Worm (Caenorhabditis elegans) whole organism, L4 larva: Measurements from ENCODE around the gene F53B7.4.

Source experiments
- F26F4.8 ChIP-seq: fragments of 200-800 bp; sonication (Bioruptor generic); conservative IDR thresholded peaks from 2 replicates; pipeline ENCODE4 v1.3.6; 2022; ENCODE audit warnings: missing genetic modification characterization, missing compliant biosample characterization
- F49E8.2 ChIP-seq: sonication (generic microtip); optimal IDR thresholded peaks from 2 replicates; lab custom pipeline; 2016; ENCODE audit warnings: missing compliant biosample characterization, mild to moderate bottlenecking, missing genetic modification characterization, borderline replicate concordance
- R02D3.7 ChIP-seq: fragments of 150-350 bp; sonication (generic microtip); optimal IDR thresholded peaks from 3 replicates; lab custom pipeline; 2014; ENCODE audit warnings: missing biosample characterization, missing genetic modification characterization
- T20F7.1 ChIP-seq: fragments of 200-800 bp; sonication (Bioruptor generic); optimal IDR thresholded peaks from 2 replicates; lab custom pipeline; 2018; ENCODE audit warnings: mild to moderate bottlenecking, missing genetic modification characterization, missing compliant biosample characterization
- ZK337.2 ChIP-seq: fragments of 200-800 bp; sonication (Bioruptor generic); IDR thresholded peaks from 2 replicates; pipeline ENCODE4 v1.3.6; 2022; ENCODE audit warnings: missing genetic modification reagents, missing genetic modification characterization, missing compliant biosample characterization
- ZK546.5 ChIP-seq, 2 experiments: sonication (generic microtip); optimal IDR thresholded peaks; 2 replicates each; lab custom pipeline; 2017; ENCODE audit warnings: missing biosample characterization in 2 of 2, missing genetic modification characterization in 2 of 2
- aha-1 ChIP-seq: fragments of 150-350 bp; peaks from one replicate; lab custom pipeline; 2014; ENCODE audit warnings: missing biosample characterization, missing genetic modification characterization
- ceh-44 ChIP-seq: fragments of 200-800 bp; sonication (Bioruptor generic); IDR thresholded peaks from 2 replicates; pipeline ENCODE4 v1.3.6; 2022; ENCODE audit warnings: missing genetic modification reagents, missing genetic modification characterization, missing compliant biosample characterization
- cey-2 ChIP-seq: sonication (generic microtip); optimal IDR thresholded peaks from 3 replicates; lab custom pipeline; 2017; ENCODE audit warnings: missing genetic modification characterization, mild to moderate bottlenecking, missing compliant biosample characterization, antibody characterized with exemption, borderline replicate concordance; ENCODE audit not compliant: insufficient read depth
- dmd-8 ChIP-seq: fragments of 200-800 bp; sonication (Bioruptor generic); IDR thresholded peaks from 2 replicates; pipeline ENCODE4 v1.3.6; 2022; ENCODE audit warnings: missing genetic modification characterization, missing compliant biosample characterization
- duxl-1 ChIP-seq: sonication (generic microtip); optimal IDR thresholded peaks from 2 replicates; lab custom pipeline; 2016; ENCODE audit warnings: mild to moderate bottlenecking, missing genetic modification characterization, moderate library complexity, missing compliant biosample characterization; ENCODE audit not compliant: poor library complexity
- dve-1 ChIP-seq: sonication (generic microtip); optimal IDR thresholded peaks from 2 replicates; lab custom pipeline; 2017; ENCODE audit warnings: antibody characterized with exemption, mild to moderate bottlenecking, missing genetic modification characterization, missing compliant biosample characterization; ENCODE audit not compliant: insufficient read depth
- egl-43 ChIP-seq: fragments of 200-800 bp; sonication (Bioruptor generic); IDR thresholded peaks from 2 replicates; pipeline ENCODE4 v1.3.6; 2022; ENCODE audit warnings: missing genetic modification reagents, missing genetic modification characterization, missing compliant biosample characterization
- hif-1 ChIP-seq, 2 experiments: sonication (generic microtip); optimal IDR thresholded peaks; 2 replicates each; lab custom pipeline; 2016 to 2017; ENCODE audit warnings: missing compliant biosample characterization in 2 of 2, missing genetic modification characterization in 2 of 2, missing genetic modification reagents in 2 of 2, missing genotype in 2 of 2, mild to moderate bottlenecking in 1 of 2
- hlh-11 ChIP-seq: fragments of 200-800 bp; sonication (Bioruptor generic); optimal IDR thresholded peaks from 2 replicates; lab custom pipeline; 2018; ENCODE audit warnings: mild to moderate bottlenecking, missing genetic modification characterization, missing compliant biosample characterization
- lin-1 ChIP-seq: fragments of 200-800 bp; sonication (Bioruptor generic); IDR thresholded peaks from 2 replicates; pipeline ENCODE4 v1.3.6; 2022; ENCODE audit warnings: missing genetic modification reagents, missing genetic modification characterization, missing compliant biosample characterization
- lin-13 ChIP-seq: fragments of 150-350 bp; optimal IDR thresholded peaks from 2 replicates; lab custom pipeline; 2014; ENCODE audit warnings: missing biosample characterization, missing genetic modification reagents, missing genetic modification characterization
- lin-29 ChIP-seq: fragments of 200-800 bp; sonication (Bioruptor generic); IDR thresholded peaks from 2 replicates; pipeline ENCODE4 v1.3.6; 2022; ENCODE audit warnings: missing genetic modification reagents, missing genetic modification characterization, missing compliant biosample characterization
- lin-38 ChIP-seq: fragments of 200-800 bp; sonication (Bioruptor generic); IDR thresholded peaks from 2 replicates; pipeline ENCODE4 v1.3.6; 2022; ENCODE audit warnings: missing genetic modification reagents, missing genetic modification characterization, missing compliant biosample characterization
- mdt-29 ChIP-seq: fragments of 200-800 bp; sonication (Bioruptor generic); IDR thresholded peaks from 2 replicates; pipeline ENCODE4 v1.3.6; 2022; ENCODE audit warnings: missing genetic modification reagents, missing genetic modification characterization, missing compliant biosample characterization
- mep-1 ChIP-seq: fragments of 150-350 bp; sonication (generic microtip); optimal IDR thresholded peaks from 3 replicates; lab custom pipeline; 2014; ENCODE audit warnings: missing biosample characterization, missing genetic modification characterization
- mes-2 ChIP-seq: sonication (generic microtip); optimal IDR thresholded peaks from 2 replicates; lab custom pipeline; 2016; ENCODE audit warnings: missing genotype, mild to moderate bottlenecking, missing genetic modification characterization, missing compliant biosample characterization; ENCODE audit not compliant: poor library complexity, severe bottlenecking
- nhr-111 ChIP-seq: fragments of 200-800 bp; sonication (Bioruptor generic); optimal IDR thresholded peaks from 2 replicates; lab custom pipeline; 2018; ENCODE audit warnings: mild to moderate bottlenecking, missing genetic modification characterization, missing compliant biosample characterization
- nhr-237 ChIP-seq: sonication (generic microtip); optimal IDR thresholded peaks from 2 replicates; lab custom pipeline; 2017; ENCODE audit warnings: missing biosample characterization, missing genetic modification characterization
- nhr-28 ChIP-seq: fragments of 150-350 bp; optimal IDR thresholded peaks from 2 replicates; lab custom pipeline; 2014; ENCODE audit warnings: missing biosample characterization, missing genetic modification characterization
- nhr-48 ChIP-seq: sonication (generic microtip); optimal IDR thresholded peaks from 2 replicates; lab custom pipeline; 2016; ENCODE audit warnings: mild to moderate bottlenecking, missing genetic modification characterization, missing compliant biosample characterization
- nhr-6 ChIP-seq: fragments of 150-350 bp; optimal IDR thresholded peaks from 2 replicates; lab custom pipeline; 2014; ENCODE audit warnings: missing biosample characterization, missing genetic modification characterization
- rbr-2 ChIP-seq: sonication (generic microtip); optimal IDR thresholded peaks from 2 replicates; lab custom pipeline; 2016; ENCODE audit warnings: missing genotype, missing genetic modification characterization, missing compliant biosample characterization
- saeg-2 ChIP-seq: fragments of 200-800 bp; sonication (Bioruptor generic); IDR thresholded peaks from 2 replicates; pipeline ENCODE4 v1.3.6; 2022; ENCODE audit warnings: missing genetic modification reagents, missing genetic modification characterization, missing compliant biosample characterization
- skn-1 ChIP-seq: fragments of 150-350 bp; optimal IDR thresholded peaks from 2 replicates; lab custom pipeline; 2014; ENCODE audit warnings: missing biosample characterization, missing genetic modification characterization
- spr-3 ChIP-seq: fragments of 200-800 bp; sonication (Bioruptor generic); optimal IDR thresholded peaks from 2 replicates; lab custom pipeline; 2018; ENCODE audit warnings: mild to moderate bottlenecking, missing genetic modification characterization, missing compliant biosample characterization
- unc-130 ChIP-seq: sonication (generic microtip); optimal IDR thresholded peaks from 2 replicates; lab custom pipeline; 2016; ENCODE audit warnings: missing genetic modification reagents, missing genetic modification characterization, missing compliant biosample characterization
- unc-62 ChIP-seq, 3 experiments: fragments of 150-350 bp in 1 of 3; sonication (generic microtip); optimal IDR thresholded peaks in 2 of 3; peaks in 1 of 3; 1 replicate in 1 of 3; 2 replicates in 2 of 3; lab custom pipeline; 2014 to 2017; ENCODE audit warnings: missing biosample characterization in 3 of 3, missing genetic modification characterization in 3 of 3, missing genetic modification reagents in 3 of 3, missing genotype in 1 of 3
- zip-11 ChIP-seq: fragments of 200-800 bp; sonication (Bioruptor generic); IDR thresholded peaks from 2 replicates; pipeline ENCODE4 v1.3.6; 2022; ENCODE audit warnings: missing genetic modification characterization, missing compliant biosample characterization
- ztf-11 ChIP-seq: fragments of 150-350 bp; optimal IDR thresholded peaks from 2 replicates; lab custom pipeline; 2014; ENCODE audit warnings: missing biosample characterization, missing genetic modification characterization

Gene F53B7.4

ce11 chrV:11029309-11029708 is 27.0 kb upstream of the F53B7.4 start (continued):
- TF ChIP-seq lin-29 (no peak), lin-13 (GFP tag; lab: Kevin White, UChicago) (no peak), rbr-2 (tag; lab: Kevin White, UChicago) (peak; percentile 39), egl-43 (GFP tag; lab: Robert Waterston, UW) (no peak), hlh-11 (peak; percentile 2), spr-3 (GFP tag; lab: Kevin White, UChicago) (no peak), ZK337.2 (GFP tag; lab: Robert Waterston, UW) (0 out of 2 replicates have a peak, but pooled peaks have one; percentile 53), ceh-44 (no peak), ZK546.5 (tag; optimal IDR thresholded peaks at IDR 0.05; lab: Kevin White, UChicago) (no peak), F26F4.8 (no peak), skn-1 (tag; lab: Kevin White, UChicago) (no peak), mes-2 (tag; lab: Kevin White, UChicago) (peak; percentile 97), saeg-2 (GFP tag; lab: Robert Waterston, UW) (no peak), mdt-29 (no peak), nhr-111 (no peak), zip-11 (no peak), nhr-237 (no peak), nhr-6 (peak; percentile 46), unc-130 (peak; percentile 88), cey-2 (no peak), F49E8.2 (tag; lab: Kevin White, UChicago) (peak; percentile 27), nhr-48 (tag; lab: Kevin White, UChicago) (no peak), ztf-11 (tag; lab: Kevin White, UChicago) (no peak), duxl-1 (tag; lab: Kevin White, UChicago) (peak; percentile 68), R02D3.7 (tag; lab: Kevin White, UChicago) (no peak), dve-1 (tag; lab: Kevin White, UChicago) (peak; percentile 42)

- TF ChIP-seq T20F7.1 (GFP tag; lab: Kevin White, UChicago) (no peak), unc-62 (GFP tag; optimal IDR thresholded peaks at IDR 0.05 in 1 of 2; lab: Kevin White, UChicago) (peak in 1 of 2 experiments; percentile 60), unc-62 (tag; optimal IDR thresholded peaks at IDR 0.05; lab: Kevin White, UChicago) (no peak), dmd-8 (GFP tag; lab: Robert Waterston, UW) (no peak), mep-1 (no peak), aha-1 (tag; lab: Kevin White, UChicago) (peak; percentile 92)
Measured at ce11 chrV:11027740-11028139, 25.4 kb upstream of the F53B7.4 start.

ce11 chrV:11022817-11023216 is 20.5 kb upstream of the F53B7.4 start, which contains the start of the genes C13G3.12 and hot-6:
TSS of gene C13G3.12 (minus strand) at chrV:11022917.
TSS of gene hot-6 (minus strand) at chrV:11022937.
- TF ChIP-seq lin-38: no peak
- peak; percentile 86 for TF ChIP-seq aha-1 (tag; lab: Kevin White, UChicago)

ce11 chrV:11016846-11017553 is 14.7 kb upstream of the F53B7.4 start:
- TF ChIP-seq nhr-28 (tag; lab: Kevin White, UChicago): peak; percentile 69
- no peak for TF ChIP-seq lin-29
- TF ChIP-seq lin-1 (GFP tag; lab: Robert Waterston, UW): no peak
- TF ChIP-seq hif-1 (tag; optimal IDR thresholded peaks at IDR 0.05; lab: Kevin White, UChicago): no peak
